Worm (Caenorhabditis elegans) whole organism, L2 larva: ENCODE data around the gene nmad-1.
A peak's percentile ranks its signal among the peaks of the same experiment; 100 is the strongest.

Experiments used
- C34F6.9 ChIP-seq: fragments of 150-350 bp; optimal IDR thresholded peaks from 2 replicates; lab custom pipeline; 2014; ENCODE audit warnings: missing biosample characterization, missing genetic modification characterization
- F13H6.1 ChIP-seq: sonication (generic microtip); optimal IDR thresholded peaks from 2 replicates; lab custom pipeline; 2016; ENCODE audit warnings: missing genetic modification characterization, missing compliant biosample characterization
- R02D3.7 ChIP-seq: fragments of 150-350 bp; optimal IDR thresholded peaks from 2 replicates; lab custom pipeline; 2014; ENCODE audit warnings: missing biosample characterization, missing genetic modification characterization
- Y55F3AM.14 ChIP-seq: fragments of 200-800 bp; sonication (Bioruptor generic); optimal IDR thresholded peaks from 2 replicates; lab custom pipeline; 2018; ENCODE audit warnings: mild to moderate bottlenecking, missing genetic modification characterization, missing compliant biosample characterization
- ZK546.5 ChIP-seq: sonication (generic microtip); optimal IDR thresholded peaks from 2 replicates; lab custom pipeline; 2017; ENCODE audit warnings: missing biosample characterization, missing genetic modification characterization
- alr-1 ChIP-seq: fragments of 150-350 bp; optimal IDR thresholded peaks from 2 replicates; lab custom pipeline; 2014; ENCODE audit warnings: missing biosample characterization, missing genetic modification characterization
- aly-2 ChIP-seq: fragments of 150-350 bp; optimal IDR thresholded peaks from 2 replicates; lab custom pipeline; 2014; ENCODE audit warnings: missing biosample characterization, missing genetic modification characterization
- ama-1 ChIP-seq: fragments of 150-350 bp; optimal IDR thresholded peaks from 2 replicates; lab custom pipeline; 2018; ENCODE audit warnings: inconsistent platforms
- blmp-1 ChIP-seq: sonication (generic microtip); optimal IDR thresholded peaks from 2 replicates; lab custom pipeline; 2017; ENCODE audit warnings: missing genetic modification characterization, mild to moderate bottlenecking, missing compliant biosample characterization, antibody characterized with exemption, moderate library complexity; ENCODE audit not compliant: insufficient read depth
- ceh-16 ChIP-seq: fragments of 150-350 bp; optimal IDR thresholded peaks from 2 replicates; lab custom pipeline; 2014; ENCODE audit warnings: missing biosample characterization, missing genetic modification characterization
- ceh-82 ChIP-seq: fragments of 150-350 bp; optimal IDR thresholded peaks from 2 replicates; lab custom pipeline; 2014; ENCODE audit warnings: missing biosample characterization, missing genetic modification characterization
- crh-2 ChIP-seq: sonication (generic microtip); optimal IDR thresholded peaks from 2 replicates; lab custom pipeline; 2017; ENCODE audit warnings: missing biosample characterization, missing genetic modification characterization
- dmd-4 ChIP-seq: sonication (generic microtip); optimal IDR thresholded peaks from 2 replicates; lab custom pipeline; 2017; ENCODE audit warnings: missing biosample characterization, missing genetic modification characterization
- elt-1 ChIP-seq: fragments of 150-350 bp; optimal IDR thresholded peaks from 2 replicates; lab custom pipeline; 2014; ENCODE audit warnings: missing biosample characterization, missing genetic modification characterization
- elt-3 ChIP-seq: sonication (generic microtip); optimal IDR thresholded peaks from 2 replicates; lab custom pipeline; 2017; ENCODE audit warnings: missing biosample characterization, missing genetic modification characterization
- fos-1 ChIP-seq: fragments of 150-350 bp; optimal IDR thresholded peaks from 2 replicates; lab custom pipeline; 2014; ENCODE audit warnings: missing biosample characterization, missing genetic modification characterization
- gmeb-1 ChIP-seq: fragments of 150-350 bp; optimal IDR thresholded peaks from 2 replicates; lab custom pipeline; 2014; ENCODE audit warnings: missing biosample characterization, missing genetic modification characterization
- lin-11 ChIP-seq: fragments of 150-350 bp; sonication (generic microtip); optimal IDR thresholded peaks from 2 replicates; lab custom pipeline; 2014; ENCODE audit warnings: missing biosample characterization, missing genetic modification characterization, inconsistent platforms, mixed read lengths
- lin-13 ChIP-seq: fragments of 150-350 bp; optimal IDR thresholded peaks from 2 replicates; lab custom pipeline; 2014; ENCODE audit warnings: missing biosample characterization, missing genetic modification reagents, missing genetic modification characterization
- lin-39 ChIP-seq: fragments of 150-350 bp; optimal IDR thresholded peaks from 2 replicates; lab custom pipeline; 2014; ENCODE audit warnings: missing biosample characterization, missing genetic modification reagents, missing genetic modification characterization
- lsy-2 ChIP-seq, 2 experiments: fragments of 150-350 bp in 1 of 2; sonication (generic microtip) in 1 of 2; optimal IDR thresholded peaks; 2 replicates each; lab custom pipeline; 2014 to 2017; ENCODE audit warnings: missing biosample characterization in 2 of 2, missing genetic modification characterization in 2 of 2
- mab-5 ChIP-seq: fragments of 150-350 bp; optimal IDR thresholded peaks from 2 replicates; lab custom pipeline; 2014; ENCODE audit warnings: missing biosample characterization, missing genetic modification characterization
- mdl-1 ChIP-seq, 2 experiments: fragments of 150-350 bp in 1 of 2; sonication (generic microtip) in 1 of 2; optimal IDR thresholded peaks; 2 replicates each; lab custom pipeline; 2017; ENCODE audit warnings: missing biosample characterization in 2 of 2, missing genetic modification characterization in 2 of 2
- nhr-10 ChIP-seq: sonication (generic microtip); optimal IDR thresholded peaks from 2 replicates; lab custom pipeline; 2017; ENCODE audit warnings: missing biosample characterization, missing genetic modification characterization
- nhr-11 ChIP-seq: fragments of 150-350 bp; optimal IDR thresholded peaks from 2 replicates; lab custom pipeline; 2014; ENCODE audit warnings: missing biosample characterization, missing genetic modification characterization
- nhr-129 ChIP-seq: fragments of 150-350 bp; optimal IDR thresholded peaks from 2 replicates; lab custom pipeline; 2014; ENCODE audit warnings: missing biosample characterization, missing genetic modification characterization
- nhr-21 ChIP-seq: fragments of 150-350 bp; optimal IDR thresholded peaks from 2 replicates; lab custom pipeline; 2014; ENCODE audit warnings: missing biosample characterization, missing genetic modification characterization
- nhr-23 ChIP-seq: fragments of 150-350 bp; optimal IDR thresholded peaks from 2 replicates; lab custom pipeline; 2014; ENCODE audit warnings: missing biosample characterization, missing genetic modification reagents, missing genetic modification characterization
- nhr-237 ChIP-seq: fragments of 150-350 bp; optimal IDR thresholded peaks from 2 replicates; lab custom pipeline; 2014; ENCODE audit warnings: missing biosample characterization, missing genetic modification characterization
- nhr-25 ChIP-seq: fragments of 150-350 bp; sonication (generic microtip); optimal IDR thresholded peaks from 3 replicates; lab custom pipeline; 2014; ENCODE audit warnings: missing biosample characterization, missing genetic modification characterization
- nhr-6 ChIP-seq: fragments of 150-350 bp; optimal IDR thresholded peaks from 2 replicates; lab custom pipeline; 2014; ENCODE audit warnings: missing biosample characterization, missing genetic modification characterization
- nhr-77 ChIP-seq: fragments of 150-350 bp; optimal IDR thresholded peaks from 2 replicates; lab custom pipeline; 2014; ENCODE audit warnings: missing biosample characterization, missing genetic modification characterization
- sem-4 ChIP-seq: fragments of 150-350 bp; optimal IDR thresholded peaks from 2 replicates; lab custom pipeline; 2014; ENCODE audit warnings: missing biosample characterization, missing genetic modification reagents, missing genetic modification characterization
- skn-1 ChIP-seq: sonication (generic microtip); optimal IDR thresholded peaks from 2 replicates; lab custom pipeline; 2017; ENCODE audit warnings: missing biosample characterization, missing genetic modification characterization
- sma-3 ChIP-seq: sonication (generic microtip); optimal IDR thresholded peaks from 2 replicates; lab custom pipeline; 2016; ENCODE audit warnings: missing genetic modification reagents, missing genetic modification characterization, missing compliant biosample characterization
- sma-9 ChIP-seq, 2 experiments: fragments of 150-350 bp in 1 of 2; sonication (generic microtip) in 1 of 2; optimal IDR thresholded peaks; 2 replicates each; lab custom pipeline; 2014 to 2016; ENCODE audit warnings: missing genetic modification characterization in 2 of 2, mild to moderate bottlenecking in 1 of 2, missing biosample characterization in 1 of 2, missing compliant biosample characterization in 1 of 2, missing genetic modification reagents in 1 of 2, moderate library complexity in 1 of 2
- snpc-4 ChIP-seq: fragments of 150-350 bp; optimal IDR thresholded peaks from 2 replicates; lab custom pipeline; 2014; ENCODE audit warnings: missing biosample characterization, missing genetic modification characterization
- unc-39 ChIP-seq: fragments of 150-350 bp; optimal IDR thresholded peaks from 2 replicates; lab custom pipeline; 2014; ENCODE audit warnings: missing biosample characterization, missing genetic modification characterization
- unc-55 ChIP-seq: fragments of 150-350 bp; sonication (generic microtip); optimal IDR thresholded peaks from 3 replicates; lab custom pipeline; 2014; ENCODE audit warnings: missing biosample characterization, missing genetic modification reagents, missing genetic modification characterization
- unc-62 ChIP-seq: fragments of 150-350 bp; optimal IDR thresholded peaks from 2 replicates; lab custom pipeline; 2014; ENCODE audit warnings: missing biosample characterization, missing genetic modification reagents, missing genetic modification characterization
- zag-1 ChIP-seq: fragments of 150-350 bp; optimal IDR thresholded peaks from 2 replicates; lab custom pipeline; 2014; ENCODE audit warnings: missing biosample characterization, missing genetic modification characterization
- ztf-1 ChIP-seq: fragments of 200-800 bp; sonication (Bioruptor generic); conservative IDR thresholded peaks from 2 replicates; pipeline ENCODE4 v1.3.6; 2022; ENCODE audit warnings: missing genetic modification characterization, missing compliant biosample characterization
- ztf-11 ChIP-seq: sonication (generic microtip); optimal IDR thresholded peaks from 2 replicates; lab custom pipeline; 2017; ENCODE audit warnings: missing biosample characterization, missing genetic modification characterization
- ztf-4 ChIP-seq: fragments of 150-350 bp; optimal IDR thresholded peaks from 2 replicates; lab custom pipeline; 2014; ENCODE audit warnings: missing biosample characterization, missing genetic modification characterization

nmad-1 gene

DNA sequence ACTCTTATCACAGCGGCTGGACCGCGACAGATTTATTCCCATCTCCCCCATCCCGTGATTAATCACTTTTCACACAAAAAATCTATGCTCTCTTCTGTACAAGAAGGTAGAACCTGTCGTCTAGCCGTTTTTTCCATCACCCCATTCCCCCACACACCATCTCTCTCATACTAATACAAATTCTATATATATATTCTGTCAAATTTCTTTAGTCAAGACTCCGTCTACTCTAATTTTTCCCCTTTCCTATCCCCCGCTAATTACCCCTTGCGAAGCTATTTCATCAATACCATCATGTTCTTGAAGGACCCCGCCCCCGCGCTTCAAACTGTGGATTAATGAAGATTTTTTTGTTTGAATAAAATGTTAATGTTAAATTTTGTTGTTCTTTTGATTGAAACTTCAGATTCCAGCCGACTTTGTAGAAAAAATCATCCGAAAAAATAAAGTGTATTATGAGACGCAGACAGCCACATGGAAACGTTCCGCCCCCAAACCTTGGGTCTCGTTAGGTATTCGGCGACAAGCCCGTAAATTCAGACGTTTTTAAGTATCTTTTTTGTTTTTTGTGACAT, 48.6 kb downstream of the nmad-1 start:
- TF ChIP-seq lsy-2 (tag; optimal IDR thresholded peaks at IDR 0.05; lab: Kevin White, UChicago) (no peak), lin-13 (GFP tag; lab: Kevin White, UChicago) (no peak), lin-11 (tag; lab: Kevin White, UChicago) (no peak), snpc-4 (tag; lab: Kevin White, UChicago) (no peak), nhr-23 (tag; lab: Kevin White, UChicago) (no peak), skn-1 (tag; lab: Kevin White, UChicago) (no peak), R02D3.7 (no peak), blmp-1 (tag; lab: Kevin White, UChicago) (no peak), nhr-129 (tag; lab: Kevin White, UChicago) (no peak), alr-1 (tag; lab: Kevin White, UChicago) (no peak), sem-4 (tag; lab: Kevin White, UChicago) (no peak), ama-1 (lab: Kevin White, UChicago) (no peak), elt-1 (no peak), ztf-11 (tag; lab: Kevin White, UChicago) (no peak), sma-9 (GFP tag; optimal IDR thresholded peaks at IDR 0.05; lab: Kevin White, UChicago) (no peak), sma-9 (tag; optimal IDR thresholded peaks at IDR 0.05; lab: Kevin White, UChicago) (no peak), ceh-16 (tag; lab: Kevin White, UChicago) (no peak), Y55F3AM.14 (no peak), dmd-4 (no peak), C34F6.9 (tag; lab: Kevin White, UChicago) (no peak), F13H6.1 (no peak), unc-62 (no peak), nhr-25 (peak; percentile 62), sma-3 (peak; percentile 39), ztf-4 (tag; lab: Kevin White, UChicago) (no peak), mab-5 (no peak), ZK546.5 (tag; lab: Kevin White, UChicago) (no peak), gmeb-1 (tag; lab: Kevin White, UChicago) (peak; percentile 41), unc-55 (no peak), crh-2 (peak; percentile 65), nhr-21 (tag; lab: Kevin White, UChicago) (peak; percentile 62), aly-2 (tag; lab: Kevin White, UChicago) (no peak), zag-1 (tag; lab: Kevin White, UChicago) (no peak), nhr-10 (no peak), nhr-11 (tag; lab: Kevin White, UChicago) (no peak), mdl-1 (tag; optimal IDR thresholded peaks at IDR 0.05; lab: Kevin White, UChicago) (no peak), elt-3 (tag; lab: Kevin White, UChicago) (no peak), nhr-237 (tag; lab: Kevin White, UChicago) (no peak), unc-39 (tag; lab: Kevin White, UChicago) (no peak), ztf-1 (GFP tag; lab: Robert Waterston, UW) (no peak), nhr-77 (no peak), fos-1 (tag; lab: Kevin White, UChicago) (peak; percentile 5), nhr-6 (tag; lab: Kevin White, UChicago) (no peak), ceh-82 (tag; lab: Kevin White, UChicago) (no peak), lin-39 (no peak)
- TF ChIP-seq, all 48 proteins: peak for 6

ce11 chrIII:5505474-5506022, 49.2 kb downstream of the nmad-1 start:
- TF ChIP-seq ama-1 (lab: Kevin White, UChicago) = peak; percentile 43
- TF ChIP-seq nhr-25 = no peak
